Fruit fly (Drosophila melanogaster): ENCODE measurements around the gene CG43332.

DNA sequence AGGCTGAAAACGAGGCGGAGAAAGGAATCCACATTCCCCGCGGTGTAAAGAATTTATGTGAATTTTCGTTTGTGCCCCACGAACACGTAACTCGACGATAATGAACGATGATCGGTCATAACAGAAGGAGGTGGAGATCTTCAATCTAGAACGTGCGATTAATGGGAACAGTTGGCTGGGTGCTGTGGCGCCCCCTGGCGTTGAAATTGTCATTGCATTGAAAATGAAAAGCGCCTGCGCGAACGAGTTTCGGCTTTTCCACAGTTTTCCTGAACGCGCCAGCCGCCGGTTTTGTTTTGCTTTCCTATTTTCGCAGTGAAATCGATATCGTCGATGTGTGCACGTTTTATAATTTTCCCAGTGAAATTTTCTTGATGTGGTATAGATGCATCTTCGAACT lies 48.3 kb upstream of the CG43332 start:
- no peak for TF ChIP-seq CG8478 (optimal IDR thresholded peaks at IDR 0.05)
- TF ChIP-seq CTCF (optimal IDR thresholded peaks at IDR 0.05) = peak; percentile 87 to 91

Data from S2 (cell line).